Worm (Caenorhabditis elegans) whole organism, L4 larva: Measurements from ENCODE around the gene F56A11.6.

Experiments
- madf-5 ChIP-seq, 2 experiments: fragments of 200-800 bp; sonication (Bioruptor generic); IDR thresholded peaks; 2 replicates each; pipeline ENCODE4 v1.3.6; 2022; ENCODE audit warnings: missing compliant biosample characterization in 2 of 2, missing genetic modification characterization in 2 of 2
- mxl-2 ChIP-seq: fragments of 200-800 bp; sonication (Bioruptor generic); conservative IDR thresholded peaks from 2 replicates; pipeline ENCODE4 v1.3.6; 2022; ENCODE audit warnings: missing genetic modification reagents, missing genetic modification characterization, missing compliant biosample characterization

- no peak for TF ChIP-seq mxl-2 (GFP tag; lab: Robert Waterston, UW)
- no peak for TF ChIP-seq madf-5 (GFP tag; IDR thresholded peaks at IDR 0.05; lab: Robert Waterston, UW)
Observed at ce11 chrIV:601595-601994, 19.6 kb upstream of the F56A11.6 start, which contains the start of gene srt-59.
